Fruit fly (Drosophila melanogaster): Measurements from ENCODE around the gene CG2224.

- TF ChIP-seq psq (optimal IDR thresholded peaks at IDR 0.05) (no peak), h (optimal IDR thresholded peaks at IDR 0.05) (no peak), Myc (optimal IDR thresholded peaks at IDR 0.05) (no peak)
These were observed 7.4 kb upstream of the CG2224 start for dm6 chr3R:30466515-30466914.
